In genomic region chrIV:6790438-6791124, ce11 we compare ENCODE assay signal across 1 worm cellular context.
A peak's percentile ranks its signal among the peaks of the same experiment; 100 is the strongest.
TF ChIP-seq lines count a peak whose summit lies in the region.

C17H12.2 (minus strand) TSS chrIV:6790488.
vha-8 (plus strand) TSS chrIV:6791074.

TF ChIP-seq in whole organism, L4 larva, 104 proteins besides CTCF, POLR2A, EP300 and RAD21 (continued from another document):
- peak; percentile 80 for TF ChIP-seq lin-15B (tag; optimal IDR thresholded peaks at IDR 0.05; lab: Kevin White, UChicago)
- TF ChIP-seq Y75B8A.6 (GFP tag; IDR thresholded peaks at IDR 0.05; lab: Robert Waterston, UW): no peak
- TF ChIP-seq nhr-102 (tag; optimal IDR thresholded peaks at IDR 0.05; lab: Kevin White, UChicago): peak; percentile 62
- TF ChIP-seq mdl-1 (tag; optimal IDR thresholded peaks at IDR 0.05; lab: Kevin White, UChicago): peak in 1 of 2 experiments; percentile 65
- TF ChIP-seq nhr-48 (tag; optimal IDR thresholded peaks at IDR 0.05; lab: Kevin White, UChicago): peak; percentile 45
- TF ChIP-seq ceh-32 (tag; optimal IDR thresholded peaks at IDR 0.05; lab: Kevin White, UChicago; ENCODE audit: poor library complexity): no peak
- TF ChIP-seq lir-3 (tag; optimal IDR thresholded peaks at IDR 0.05; lab: Kevin White, UChicago): no peak
- TF ChIP-seq spr-3 (GFP tag; optimal IDR thresholded peaks at IDR 0.05; lab: Kevin White, UChicago): no peak
- TF ChIP-seq F37D6.2 (tag; optimal IDR thresholded peaks at IDR 0.05; lab: Kevin White, UChicago): peak; percentile 56
- TF ChIP-seq lin-29 (GFP tag; IDR thresholded peaks at IDR 0.05; lab: Robert Waterston, UW): no peak
- TF ChIP-seq nhr-10 (tag; optimal IDR thresholded peaks at IDR 0.05; lab: Kevin White, UChicago): no peak
- 0 out of 2 replicates have a peak, but pooled peaks have one; percentile 50 for TF ChIP-seq zfp-3 (GFP tag; conservative IDR thresholded peaks at IDR 0.05; lab: Robert Waterston, UW)
- no peak for TF ChIP-seq ceh-82 (tag; optimal IDR thresholded peaks at IDR 0.05; lab: Kevin White, UChicago)
- no peak for TF ChIP-seq F49E8.2 (tag; optimal IDR thresholded peaks at IDR 0.05; lab: Kevin White, UChicago; ENCODE audit: borderline replicate concordance)
- TF ChIP-seq daf-12 (tag; optimal IDR thresholded peaks at IDR 0.05; lab: Kevin White, UChicago): no peak
- 0 out of 2 replicates have a peak, but pooled peaks have one; percentile 11 for TF ChIP-seq ceh-44 (GFP tag; IDR thresholded peaks at IDR 0.05; lab: Robert Waterston, UW)
- TF ChIP-seq ceh-20 (GFP tag; IDR thresholded peaks at IDR 0.05; lab: Robert Waterston, UW): peak; percentile 92
- TF ChIP-seq daf-16 (GFP tag; optimal IDR thresholded peaks at IDR 0.05; lab: Kevin White, UChicago): peak in 1 of 2 experiments; percentile 47
- peak; percentile 58 for TF ChIP-seq daf-16 (tag; optimal IDR thresholded peaks at IDR 0.05; lab: Kevin White, UChicago)
- TF ChIP-seq fos-1 (tag; optimal IDR thresholded peaks at IDR 0.05; lab: Kevin White, UChicago): peak; percentile 2
- TF ChIP-seq tag-97 (GFP tag; IDR thresholded peaks at IDR 0.05; lab: Robert Waterston, UW): no peak
- no peak for TF ChIP-seq F26F4.8 (GFP tag; conservative IDR thresholded peaks at IDR 0.05; lab: Robert Waterston, UW)
- peak; percentile 54 for TF ChIP-seq zfp-2 (tag; optimal IDR thresholded peaks at IDR 0.05; lab: Kevin White, UChicago)
- TF ChIP-seq madf-9 (GFP tag; conservative IDR thresholded peaks at IDR 0.05; lab: Robert Waterston, UW): peak; percentile 47; the same call in 1 of the 2 replicates
- peak; percentile 83 for TF ChIP-seq nhr-6 (tag; optimal IDR thresholded peaks at IDR 0.05; lab: Kevin White, UChicago)
- peak; percentile 51; the same call in 1 of the 2 replicates for TF ChIP-seq D1046.2 (GFP tag; IDR thresholded peaks at IDR 0.05; lab: Robert Waterston, UW)
- peak; percentile 89 for TF ChIP-seq hmg-1.1 (GFP tag; IDR thresholded peaks at IDR 0.05; lab: Robert Waterston, UW)
- peak; percentile 46 for TF ChIP-seq ztf-7 (tag; optimal IDR thresholded peaks at IDR 0.05; lab: Kevin White, UChicago)
- no peak for TF ChIP-seq zip-11 (GFP tag; IDR thresholded peaks at IDR 0.05; lab: Robert Waterston, UW)
- peak; percentile 64 for TF ChIP-seq fkh-10 (GFP tag; optimal IDR thresholded peaks at IDR 0.05; lab: Kevin White, UChicago)
- TF ChIP-seq set-16 (GFP tag; IDR thresholded peaks at IDR 0.05; lab: Robert Waterston, UW): no peak
- peak; percentile 79 for TF ChIP-seq T26A8.4 (GFP tag; IDR thresholded peaks at IDR 0.05; lab: Robert Waterston, UW)
- TF ChIP-seq R02D3.7 (tag; optimal IDR thresholded peaks at IDR 0.05; lab: Kevin White, UChicago): no peak
- no peak for TF ChIP-seq ceh-62 (tag; optimal IDR thresholded peaks at IDR 0.05; lab: Kevin White, UChicago)
- no peak for TF ChIP-seq mxl-2 (GFP tag; conservative IDR thresholded peaks at IDR 0.05; lab: Robert Waterston, UW)
- TF ChIP-seq nhr-76 (tag; optimal IDR thresholded peaks at IDR 0.05; lab: Kevin White, UChicago): peak; percentile 44
- peak; percentile 90 for TF ChIP-seq mes-2 (tag; optimal IDR thresholded peaks at IDR 0.05; lab: Kevin White, UChicago; ENCODE audit: poor library complexity, severe bottlenecking)
- TF ChIP-seq unc-62 (GFP tag; optimal IDR thresholded peaks at IDR 0.05 in 1 of 2; lab: Kevin White, UChicago): peak in 1 of 2 experiments; percentile 87
- TF ChIP-seq unc-62 (tag; optimal IDR thresholded peaks at IDR 0.05; lab: Kevin White, UChicago): no peak
- peak; percentile 83 to 94 for TF ChIP-seq lsy-2 (tag; optimal IDR thresholded peaks at IDR 0.05; lab: Kevin White, UChicago)
- no peak for TF ChIP-seq dmd-8 (GFP tag; IDR thresholded peaks at IDR 0.05; lab: Robert Waterston, UW)
- no peak for TF ChIP-seq lim-7 (GFP tag; IDR thresholded peaks at IDR 0.05; lab: Robert Waterston, UW)
- peak; percentile 87 for TF ChIP-seq nhr-25 (tag; optimal IDR thresholded peaks at IDR 0.05; lab: Kevin White, UChicago; ENCODE audit: borderline replicate concordance, insufficient read depth)
- no peak for TF ChIP-seq nhr-237 (tag; optimal IDR thresholded peaks at IDR 0.05; lab: Kevin White, UChicago)
- peak; percentile 66 for TF ChIP-seq ctbp-1 (GFP tag; IDR thresholded peaks at IDR 0.05; lab: Robert Waterston, UW)
- TF ChIP-seq daf-8 (GFP tag; IDR thresholded peaks at IDR 0.05; lab: Robert Waterston, UW): no peak
- peak; percentile 78 for TF ChIP-seq spr-1 (tag; optimal IDR thresholded peaks at IDR 0.05; lab: Kevin White, UChicago)
